Worm (Caenorhabditis elegans) whole organism, midembryonic: ENCODE results near the gene cpg-8.

Source experiments
- T22C8.4 ChIP-seq: fragments of 200-800 bp; sonication (Bioruptor generic); IDR thresholded peaks from 2 replicates; pipeline ENCODE4 v1.3.6; 2022; ENCODE audit warnings: missing genetic modification characterization, missing compliant biosample characterization
- cog-1 ChIP-seq: sonication (generic microtip); optimal IDR thresholded peaks from 2 replicates; lab custom pipeline; 2016; ENCODE audit warnings: missing genetic modification characterization, missing compliant biosample characterization
- flt-1 ChIP-seq: fragments of 200-800 bp; sonication (Bioruptor generic); IDR thresholded peaks from 2 replicates; pipeline ENCODE4 v1.3.6; 2022; ENCODE audit warnings: missing genetic modification characterization, missing compliant biosample characterization
- klf-2 ChIP-seq: fragments of 200-800 bp; sonication (Bioruptor generic); conservative IDR thresholded peaks from 2 replicates; pipeline ENCODE4 v1.3.6; 2022; ENCODE audit warnings: missing genetic modification reagents, missing genetic modification characterization, missing compliant biosample characterization
- med-1 ChIP-seq: sonication (generic microtip); optimal IDR thresholded peaks from 2 replicates; lab custom pipeline; 2017; ENCODE audit warnings: missing genetic modification characterization, mild to moderate bottlenecking, missing compliant biosample characterization, antibody characterized with exemption, missing genetic modification reagents; ENCODE audit not compliant: insufficient read depth
- ref-1 ChIP-seq: fragments of 200-800 bp; sonication (Bioruptor generic); conservative IDR thresholded peaks from 2 replicates; pipeline ENCODE4 v1.3.6; 2022; ENCODE audit warnings: missing genetic modification reagents, missing genetic modification characterization, missing compliant biosample characterization
- tab-1 ChIP-seq: fragments of 200-800 bp; sonication (Bioruptor generic); IDR thresholded peaks from 2 replicates; pipeline ENCODE4 v1.3.6; 2022; ENCODE audit warnings: missing genetic modification characterization, missing compliant biosample characterization
- ztf-23 ChIP-seq: fragments of 200-800 bp; sonication (Bioruptor generic); IDR thresholded peaks from 2 replicates; pipeline ENCODE4 v1.3.6; 2022; ENCODE audit warnings: missing genetic modification reagents, missing genetic modification characterization, missing compliant biosample characterization
- ztf-29 ChIP-seq: fragments of 200-800 bp; sonication (Bioruptor generic); IDR thresholded peaks from 2 replicates; pipeline ENCODE4 v1.3.6; 2022; ENCODE audit warnings: missing genetic modification reagents, missing genetic modification characterization, missing compliant biosample characterization

cpg-8 gene

DNA sequence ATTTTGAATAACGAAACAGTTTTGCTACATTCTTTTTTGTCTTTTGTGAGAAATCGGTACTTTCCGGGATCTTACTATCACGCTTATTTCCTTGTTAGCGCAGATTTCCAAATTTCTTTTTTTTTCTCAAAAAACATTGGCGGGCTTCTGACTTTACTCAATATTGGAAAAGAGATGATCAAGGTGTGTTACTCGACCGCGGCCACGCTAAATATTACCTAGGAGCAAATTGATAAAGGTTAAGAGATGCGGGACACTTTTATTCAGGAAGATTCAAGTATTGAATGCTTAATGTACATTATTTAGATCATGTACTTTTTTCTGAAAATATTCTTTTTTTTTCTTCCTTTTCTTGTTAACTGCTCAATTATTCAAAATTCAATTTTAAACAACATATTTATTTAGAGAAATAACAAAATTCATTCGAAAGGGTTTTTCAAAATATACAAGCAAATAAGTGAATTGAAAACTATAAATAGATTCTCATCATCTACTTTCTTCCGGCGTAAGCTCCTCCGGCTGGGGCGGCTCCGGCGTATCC, 44.9 kb downstream of the cpg-8 start:
- TF ChIP-seq T22C8.4 = no peak
- TF ChIP-seq flt-1 (GFP tag; lab: Robert Waterston, UW) = no peak
- TF ChIP-seq ztf-23 (GFP tag; lab: Robert Waterston, UW) = no peak
- no peak for TF ChIP-seq cog-1 (tag; lab: Kevin White, UChicago)
- TF ChIP-seq tab-1 = no peak
- no peak for TF ChIP-seq ztf-29 (GFP tag; lab: Robert Waterston, UW)
- TF ChIP-seq med-1 = no peak
- TF ChIP-seq ref-1 (GFP tag; lab: Robert Waterston, UW) = no peak
- no peak for TF ChIP-seq klf-2 (GFP tag; lab: Robert Waterston, UW)

DNA sequence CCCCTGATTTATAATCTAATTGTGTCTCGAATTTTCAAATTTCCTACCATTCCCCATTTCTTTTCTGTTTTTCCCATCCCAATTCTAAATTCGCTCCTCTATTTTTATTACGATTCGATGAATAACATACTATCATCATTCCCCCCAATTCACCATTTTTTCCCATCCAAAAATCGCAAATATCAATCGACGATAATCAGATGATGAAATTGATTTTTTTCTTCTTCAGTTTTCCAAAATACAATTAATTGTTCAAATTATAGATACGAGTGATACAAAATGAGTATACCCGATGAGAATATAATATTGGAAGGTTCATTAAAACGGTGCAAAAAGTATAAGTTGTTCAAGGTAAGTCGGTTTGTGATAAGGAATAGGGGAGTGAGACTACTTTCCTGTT, 49.5 kb downstream of the cpg-8 start, which contains the start of gene soc-1:
soc-1 (plus strand) TSS at position 262 of the 400 bp plus-strand sequence.
- TF ChIP-seq klf-2 (GFP tag; lab: Robert Waterston, UW) (no peak), ztf-29 (GFP tag; lab: Robert Waterston, UW) (no peak), tab-1 (no peak), cog-1 (tag; lab: Kevin White, UChicago) (no peak), T22C8.4 (no peak), ztf-23 (GFP tag; lab: Robert Waterston, UW) (no peak), med-1 (no peak), flt-1 (GFP tag; lab: Robert Waterston, UW) (no peak)
